Worm (Caenorhabditis elegans): ENCODE data around the gene fbxb-104.

fbxb-104 gene

ce11 chrII:3518961-3519544 is 42.0 kb upstream of the fbxb-104 start, which contains the start of gene clec-126:
Gene clec-126, plus strand, starts transcription at chrII:3519494.
- peak; percentile 48 for TF ChIP-seq ztf-11 (tag; optimal IDR thresholded peaks at IDR 0.05)
- TF ChIP-seq zip-8 (tag; optimal IDR thresholded peaks at IDR 0.05) = peak; percentile 67
- TF ChIP-seq cnd-1 (tag; optimal IDR thresholded peaks at IDR 0.05) = peak; percentile 86
- TF ChIP-seq mep-1 (tag; optimal IDR thresholded peaks at IDR 0.05) = peak; percentile 9
- TF ChIP-seq lsy-2 (tag; optimal IDR thresholded peaks at IDR 0.05) = peak; percentile 27
- peak; percentile 91 for TF ChIP-seq sptf-1 (tag; optimal IDR thresholded peaks at IDR 0.05)
- no peak for TF ChIP-seq mab-5 (tag; optimal IDR thresholded peaks at IDR 0.05)
- TF ChIP-seq unc-120 (tag; optimal IDR thresholded peaks at IDR 0.05; ENCODE audit: poor library complexity, severe bottlenecking) = peak; percentile 89
- TF ChIP-seq bed-3 (GFP tag; optimal IDR thresholded peaks at IDR 0.05) = peak; percentile 40
- TF ChIP-seq ceh-43 (GFP tag; optimal IDR thresholded peaks at IDR 0.05) = peak; percentile 49
- TF ChIP-seq ces-1 (GFP tag; optimal IDR thresholded peaks at IDR 0.05) = peak; percentile 82
- TF ChIP-seq ham-2 (GFP tag; optimal IDR thresholded peaks at IDR 0.05) = peak; percentile 83
- peak; percentile 49 for TF ChIP-seq tbx-8 (GFP tag; optimal IDR thresholded peaks at IDR 0.05)
- peak; percentile 43 for TF ChIP-seq lin-13 (tag; optimal IDR thresholded peaks at IDR 0.05)
- TF ChIP-seq flh-1 (GFP tag; optimal IDR thresholded peaks at IDR 0.05) = peak; percentile 38
- TF ChIP-seq blmp-1 (tag; optimal IDR thresholded peaks at IDR 0.05) = no peak
- TF ChIP-seq unc-39 (tag; optimal IDR thresholded peaks at IDR 0.05) = peak; percentile 3
- no peak for TF ChIP-seq nhr-12 (tag; optimal IDR thresholded peaks at IDR 0.05)
- TF ChIP-seq unc-62 (GFP tag; optimal IDR thresholded peaks at IDR 0.05) = no peak
- TF ChIP-seq elt-1 (tag; optimal IDR thresholded peaks at IDR 0.05; ENCODE audit: borderline replicate concordance, insufficient read depth) = peak; percentile 0
- no peak for TF ChIP-seq snpc-4 (tag; optimal IDR thresholded peaks at IDR 0.05)
- TF ChIP-seq sem-2 (GFP tag; optimal IDR thresholded peaks at IDR 0.05) = peak; percentile 78
- TF ChIP-seq hlh-1 (tag; optimal IDR thresholded peaks at IDR 0.05) = peak; percentile 51
- peak; percentile 22 for TF ChIP-seq nhr-237 (tag; optimal IDR thresholded peaks at IDR 0.05)
- TF ChIP-seq drap-1 (GFP tag; optimal IDR thresholded peaks at IDR 0.05) = peak; percentile 84
- TF ChIP-seq nhr-2 (tag; optimal IDR thresholded peaks at IDR 0.05) = no peak
- TF ChIP-seq nhr-28 (tag; optimal IDR thresholded peaks at IDR 0.05) = no peak
- peak; percentile 86 for TF ChIP-seq ceh-83 (GFP tag; optimal IDR thresholded peaks at IDR 0.05)
- TF ChIP-seq pha-4 (tag; optimal IDR thresholded peaks at IDR 0.05) = no peak
- TF ChIP-seq mls-2 (tag; optimal IDR thresholded peaks at IDR 0.05) = peak; percentile 77
- TF ChIP-seq lin-32 (GFP tag; optimal IDR thresholded peaks at IDR 0.05) = peak; percentile 31
- peak; percentile 37 for TF ChIP-seq elt-3 (tag; optimal IDR thresholded peaks at IDR 0.05)
- no peak for TF ChIP-seq ceh-39 (tag; optimal IDR thresholded peaks at IDR 0.05)
- TF ChIP-seq nhr-76 (tag; optimal IDR thresholded peaks at IDR 0.05) = peak; percentile 43
- TF ChIP-seq M03D4.4 (tag; optimal IDR thresholded peaks at IDR 0.05) = peak; percentile 75

DNA sequence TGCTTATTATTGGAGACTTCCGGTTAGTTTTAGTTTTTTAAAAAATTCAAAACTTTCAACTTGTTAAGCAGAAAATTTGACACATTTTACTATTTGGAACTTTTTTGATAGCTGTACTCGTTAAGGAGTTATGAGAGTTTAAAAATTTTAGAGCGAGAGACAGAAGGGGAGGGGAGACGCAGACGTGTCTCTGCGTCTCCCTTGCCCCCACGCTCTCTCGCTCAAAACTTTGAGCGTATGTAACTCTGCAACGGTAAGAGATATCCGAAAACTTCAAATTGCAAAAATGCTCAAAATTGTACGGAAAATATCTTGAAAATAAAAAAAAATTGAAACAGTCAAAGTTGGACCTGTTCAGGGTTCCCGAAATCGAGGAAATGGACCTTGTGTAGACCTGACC is 39.1 kb upstream of the fbxb-104 start:
- TF ChIP-seq elt-1 (tag; optimal IDR thresholded peaks at IDR 0.05; ENCODE audit: borderline replicate concordance, insufficient read depth) = no peak
- no peak for TF ChIP-seq tbx-8 (GFP tag; optimal IDR thresholded peaks at IDR 0.05)
- no peak for TF ChIP-seq ceh-83 (GFP tag; optimal IDR thresholded peaks at IDR 0.05)
- TF ChIP-seq lsy-2 (tag; optimal IDR thresholded peaks at IDR 0.05) = no peak
- no peak for TF ChIP-seq sem-2 (GFP tag; optimal IDR thresholded peaks at IDR 0.05)
- no peak for TF ChIP-seq snpc-4 (tag; optimal IDR thresholded peaks at IDR 0.05)
- TF ChIP-seq drap-1 (GFP tag; optimal IDR thresholded peaks at IDR 0.05) = no peak
- TF ChIP-seq mls-2 (tag; optimal IDR thresholded peaks at IDR 0.05) = no peak

DNA sequence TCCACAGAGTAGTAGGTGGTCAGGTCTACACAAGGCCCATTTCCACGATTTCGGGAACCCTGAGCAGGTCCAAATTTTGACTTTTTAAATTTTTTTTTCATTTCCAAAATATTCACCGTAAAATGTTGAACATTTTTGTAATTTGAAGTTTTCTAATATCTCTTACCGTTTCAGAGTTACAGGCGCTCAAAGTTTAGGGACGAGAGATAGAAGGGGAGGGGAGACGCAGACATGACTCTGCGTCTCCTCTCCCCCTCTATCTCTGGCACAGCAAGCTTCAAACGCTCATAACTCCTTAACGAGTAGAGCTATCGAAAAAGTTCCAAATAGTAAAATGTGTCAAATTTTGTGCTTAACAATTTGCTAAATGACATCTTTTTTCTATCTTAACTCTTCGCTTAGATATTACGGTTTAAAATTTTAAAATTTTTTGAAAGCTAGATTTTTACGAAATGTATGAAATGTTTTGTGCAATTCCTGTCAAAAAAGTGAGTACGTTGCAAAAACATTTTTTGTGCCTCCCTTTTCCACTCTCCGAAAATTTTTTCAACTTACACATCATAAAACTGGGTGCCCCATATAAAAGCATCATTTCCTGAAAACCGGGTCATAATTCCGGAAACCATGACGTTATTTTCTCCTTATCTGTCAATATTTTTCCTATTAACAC is 38.4 kb upstream of the fbxb-104 start, which contains the start of the genes Y49F6B.14 and clec-125:
Gene Y49F6B.14, minus strand, starts transcription at position 101 of the 670 bp plus-strand sequence.
Gene clec-125, plus strand, starts transcription at position 620 of the 670 bp plus-strand sequence.
- TF ChIP-seq mep-1 (tag; optimal IDR thresholded peaks at IDR 0.05) = no peak
- TF ChIP-seq lsy-2 (tag; optimal IDR thresholded peaks at IDR 0.05) = no peak

All from whole organism, mixed stage, embryonic.